Fruit fly (Drosophila melanogaster): ENCODE data around the gene Met.
A peak's percentile ranks its signal among the peaks of the same experiment; 100 is the strongest.

Met gene

dm6 chrX:11659080-11659479, 43.2 kb downstream of the Met start (continued):
- TF ChIP-seq vnd (GFP tag; IDR thresholded peaks at IDR 0.05; ENCODE audit: partially characterized antibody), result no peak
- TF ChIP-seq klu (GFP tag; IDR thresholded peaks at IDR 0.05), result no peak
- TF ChIP-seq phol (tag; optimal IDR thresholded peaks at IDR 0.05), result peak; percentile 76
- TF ChIP-seq Oaz (GFP tag; IDR thresholded peaks at IDR 0.05), result 0 out of 2 replicates have a peak, but pooled peaks have one; percentile 16
- peak; percentile 6 for TF ChIP-seq jing (GFP tag; optimal IDR thresholded peaks at IDR 0.05)
- peak; percentile 33 for TF ChIP-seq CG17829 (tag; optimal IDR thresholded peaks at IDR 0.05)
- peak; percentile 28 for TF ChIP-seq CG18599 (GFP tag; optimal IDR thresholded peaks at IDR 0.05)
- peak in 1 of 2 experiments; percentile 22 for TF ChIP-seq dpn (GFP tag; optimal IDR thresholded peaks at IDR 0.05)
- TF ChIP-seq CG4424 (GFP tag; optimal IDR thresholded peaks at IDR 0.05), result peak; percentile 41
- peak; percentile 35 for TF ChIP-seq oc (tag; optimal IDR thresholded peaks at IDR 0.05)
- TF ChIP-seq bab2 (GFP tag; optimal IDR thresholded peaks at IDR 0.05), result no peak
- TF ChIP-seq crp (GFP tag; optimal IDR thresholded peaks at IDR 0.05), result no peak
- TF ChIP-seq CG17361 (GFP tag; IDR thresholded peaks at IDR 0.05), result peak; percentile 52; the same call in 2 of the 3 replicates
- peak; percentile 69 for TF ChIP-seq fd96Cb (tag; optimal IDR thresholded peaks at IDR 0.05)
- TF ChIP-seq CG18476 (GFP tag; optimal IDR thresholded peaks at IDR 0.05), result no peak
- TF ChIP-seq CoRest (tag; optimal IDR thresholded peaks at IDR 0.05), result peak; percentile 73
- TF ChIP-seq bsh (GFP tag; optimal IDR thresholded peaks at IDR 0.05), result peak; percentile 57 to 76
- no peak for TF ChIP-seq CG2889 (GFP tag; IDR thresholded peaks at IDR 0.05)
- no peak for TF ChIP-seq CG7987 (GFP tag; optimal IDR thresholded peaks at IDR 0.05)
- peak; percentile 26 for TF ChIP-seq CG10209 (GFP tag; optimal IDR thresholded peaks at IDR 0.05)
- peak; percentile 44 for TF ChIP-seq az2 (GFP tag; optimal IDR thresholded peaks at IDR 0.05)
- peak; percentile 10 for TF ChIP-seq CG6254 (GFP tag; optimal IDR thresholded peaks at IDR 0.05)
- no peak for TF ChIP-seq pan (optimal IDR thresholded peaks at IDR 0.05)
- TF ChIP-seq pan (GFP tag; optimal IDR thresholded peaks at IDR 0.05 in 1 of 2, IDR thresholded peaks at IDR 0.05 in 1 of 2), result peak in 1 of 2 experiments; percentile 62
- TF ChIP-seq crc (GFP tag; optimal IDR thresholded peaks at IDR 0.05), result no peak
- no peak for TF ChIP-seq pita (GFP tag; optimal IDR thresholded peaks at IDR 0.05)
- peak; percentile 55 for TF ChIP-seq ind (GFP tag; optimal IDR thresholded peaks at IDR 0.05)
- TF ChIP-seq abd-A (tag; optimal IDR thresholded peaks at IDR 0.05), result no peak
- no peak for TF ChIP-seq H2.0 (GFP tag; IDR thresholded peaks at IDR 0.05)
- TF ChIP-seq jumu (GFP tag; optimal IDR thresholded peaks at IDR 0.05), result no peak
- TF ChIP-seq grau (tag; optimal IDR thresholded peaks at IDR 0.05), result peak; percentile 60
- TF ChIP-seq CG9727 (GFP tag; optimal IDR thresholded peaks at IDR 0.05), result peak; percentile 31
- peak; percentile 15 for TF ChIP-seq CG11723 (GFP tag; optimal IDR thresholded peaks at IDR 0.05)
- peak; percentile 38 for TF ChIP-seq CG1529 (GFP tag; optimal IDR thresholded peaks at IDR 0.05)
- peak; percentile 66 for TF ChIP-seq CG6689 (GFP tag; IDR thresholded peaks at IDR 0.05)
- peak; percentile 28; the same call in 1 of the 2 replicates for TF ChIP-seq E2f2 (GFP tag; IDR thresholded peaks at IDR 0.05)
- TF ChIP-seq wor (GFP tag; IDR thresholded peaks at IDR 0.05), result peak; percentile 26; the same call in 1 of the 2 replicates
- TF ChIP-seq CG15601 (tag; optimal IDR thresholded peaks at IDR 0.05), result peak; percentile 60
- peak; percentile 33 for TF ChIP-seq Spps (tag; optimal IDR thresholded peaks at IDR 0.05)
- no peak for TF ChIP-seq Mrtf (GFP tag; IDR thresholded peaks at IDR 0.05)
- no peak for TF ChIP-seq CG7271 (tag; optimal IDR thresholded peaks at IDR 0.05)
- no peak for TF ChIP-seq H15 (GFP tag; IDR thresholded peaks at IDR 0.05)
- TF ChIP-seq gcm (GFP tag; optimal IDR thresholded peaks at IDR 0.05), result peak; percentile 45
- 0 out of 3 replicates have a peak, but pooled peaks have one; percentile 11 for TF ChIP-seq CG14050 (GFP tag; IDR thresholded peaks at IDR 0.05)
- TF ChIP-seq amos (GFP tag; IDR thresholded peaks at IDR 0.05; ENCODE audit: partially characterized antibody), result no peak
- TF ChIP-seq ATbp (GFP tag; optimal IDR thresholded peaks at IDR 0.05), result peak; percentile 49
- TF ChIP-seq CG13424 (tag; optimal IDR thresholded peaks at IDR 0.05), result peak; percentile 72
- peak; percentile 35 for TF ChIP-seq esg (GFP tag; conservative IDR thresholded peaks at IDR 0.05)
- peak; percentile 46 for TF ChIP-seq sqz (GFP tag; optimal IDR thresholded peaks at IDR 0.05)
- TF ChIP-seq Abd-B (GFP tag; optimal IDR thresholded peaks at IDR 0.05), result peak; percentile 24
